Fruit fly (Drosophila melanogaster) whole organism, embryonic: ENCODE data around the gene His3.3B.

Experiments used
- Antp ChIP-seq: fragments of 200-800 bp; sonication (Bioruptor generic); optimal IDR thresholded peaks from 3 replicates; lab custom pipeline; 2016; ENCODE audit warnings: missing biosample characterization, missing genetic modification characterization
- B-H2 ChIP-seq: fragments of 200-800 bp; sonication (Bioruptor generic); optimal IDR thresholded peaks from 2 replicates; lab custom pipeline; 2018; ENCODE audit warnings: missing biosample characterization, mild to moderate bottlenecking, missing genetic modification characterization
- CG10366 ChIP-seq: fragments of 200-800 bp; sonication (Bioruptor generic); IDR thresholded peaks from 2 replicates; pipeline ENCODE4 v1.3.6; 2022; ENCODE audit warnings: missing biosample characterization, missing genetic modification characterization
- CG10654 ChIP-seq: fragments of 200-800 bp; sonication (Bioruptor generic); optimal IDR thresholded peaks from 2 replicates; lab custom pipeline; 2016; ENCODE audit warnings: missing biosample characterization, missing genetic modification characterization
- CG10979 ChIP-seq: fragments of 200-800 bp; sonication (Bioruptor generic); optimal IDR thresholded peaks from 2 replicates; lab custom pipeline; 2018; ENCODE audit warnings: missing biosample characterization, mild to moderate bottlenecking, missing genetic modification characterization, moderate library complexity
- CG11085 ChIP-seq: fragments of 200-800 bp; sonication (Bioruptor generic); IDR thresholded peaks from 2 replicates; pipeline ENCODE4 v1.3.6; 2022; ENCODE audit warnings: missing biosample characterization, missing genetic modification characterization
- CG11398 ChIP-seq: fragments of 200-800 bp; sonication (Bioruptor generic); optimal IDR thresholded peaks from 2 replicates; lab custom pipeline; 2016; ENCODE audit warnings: missing biosample characterization, missing genetic modification characterization
- CG12219 ChIP-seq: fragments of 200-800 bp; sonication (Bioruptor generic); optimal IDR thresholded peaks from 3 replicates; lab custom pipeline; 2018; ENCODE audit warnings: missing biosample characterization, mild to moderate bottlenecking, missing genetic modification characterization
- CG12299 ChIP-seq: fragments of 200-800 bp; sonication (Bioruptor generic); optimal IDR thresholded peaks from 2 replicates; lab custom pipeline; 2018; ENCODE audit warnings: missing biosample characterization, mild to moderate bottlenecking, missing genetic modification characterization
- CG15073 ChIP-seq: fragments of 200-800 bp; sonication (Bioruptor generic); optimal IDR thresholded peaks from 2 replicates; lab custom pipeline; 2016; ENCODE audit warnings: missing biosample characterization, missing genetic modification characterization
- CG18262 ChIP-seq: fragments of 200-800 bp; optimal IDR thresholded peaks from 3 replicates; lab custom pipeline; 2019; ENCODE audit warnings: missing biosample characterization, mild to moderate bottlenecking, missing genetic modification characterization, moderate library complexity
- CG31224 ChIP-seq: fragments of 200-800 bp; sonication (Bioruptor generic); IDR thresholded peaks from 2 replicates; pipeline ENCODE4 v1.3.6; 2022; ENCODE audit warnings: missing biosample characterization, missing genetic modification characterization
- CG32532 ChIP-seq: fragments of 200-800 bp; sonication (Bioruptor generic); IDR thresholded peaks from 2 replicates; pipeline ENCODE4 v1.3.6; 2022; ENCODE audit warnings: missing biosample characterization, missing genetic modification characterization
- CG32767 ChIP-seq: fragments of 200-800 bp; sonication (Bioruptor generic); IDR thresholded peaks from 2 replicates; pipeline ENCODE4 v1.3.6; 2022; ENCODE audit warnings: missing biosample characterization, missing genetic modification characterization
- CG3407 ChIP-seq: fragments of 200-800 bp; sonication (Bioruptor generic); optimal IDR thresholded peaks from 2 replicates; lab custom pipeline; 2018; ENCODE audit warnings: missing biosample characterization, mild to moderate bottlenecking, missing genetic modification characterization
- CG3726 ChIP-seq: fragments of 200-800 bp; sonication (Bioruptor generic); IDR thresholded peaks from 3 replicates; pipeline ENCODE4, ENCODE4 v1.3.6; 2022; ENCODE audit warnings: missing biosample characterization, missing genetic modification characterization
- CG4404 ChIP-seq: fragments of 200-800 bp; sonication (Bioruptor generic); IDR thresholded peaks from 2 replicates; pipeline ENCODE4 v1.3.6; 2022; ENCODE audit warnings: missing biosample characterization, missing genetic modification characterization
- CG4707 ChIP-seq: fragments of 200-800 bp; sonication (Bioruptor generic); optimal IDR thresholded peaks from 2 replicates; lab custom pipeline; 2018; ENCODE audit warnings: missing biosample characterization, mild to moderate bottlenecking, missing genetic modification characterization, moderate library complexity
- CG6175 ChIP-seq: fragments of 200-800 bp; sonication (Bioruptor generic); IDR thresholded peaks from 3 replicates; pipeline ENCODE4 v1.3.6; 2022; ENCODE audit warnings: missing biosample characterization, missing genetic modification characterization
- CG7786 ChIP-seq: fragments of 200-800 bp; sonication (Bioruptor generic); optimal IDR thresholded peaks from 2 replicates; lab custom pipeline; 2016; ENCODE audit warnings: missing biosample characterization, missing genetic modification characterization
- CG7839 ChIP-seq: fragments of 200-800 bp; sonication (Bioruptor generic); optimal IDR thresholded peaks from 3 replicates; lab custom pipeline; 2018; ENCODE audit warnings: missing biosample characterization, mild to moderate bottlenecking, missing genetic modification characterization, moderate library complexity
- CkIIα-i1 ChIP-seq: fragments of 200-800 bp; sonication (Bioruptor generic); IDR thresholded peaks from 2 replicates; pipeline ENCODE4 v1.3.6; 2022; ENCODE audit warnings: missing biosample characterization, missing genetic modification characterization
- Doc2 ChIP-seq: fragments of 200-800 bp; sonication (Bioruptor generic); IDR thresholded peaks from 2 replicates; pipeline ENCODE4 v1.3.6; 2022; ENCODE audit warnings: missing biosample characterization, missing genetic modification characterization
- HLH54F ChIP-seq: fragments of 200-800 bp; sonication (Bioruptor generic); optimal IDR thresholded peaks from 3 replicates; lab custom pipeline; 2016; ENCODE audit warnings: missing biosample characterization, missing genetic modification characterization
- Med ChIP-seq: fragments of 200-800 bp; sonication (Bioruptor generic); peaks from one replicate; lab custom pipeline; 2016; ENCODE audit warnings: missing biosample characterization, missing genetic modification characterization, mild to moderate bottlenecking, inconsistent platforms, moderate library complexity
- NfI ChIP-seq: fragments of 200-800 bp; sonication (Bioruptor generic); optimal IDR thresholded peaks from 3 replicates; lab custom pipeline; 2018; ENCODE audit warnings: missing biosample characterization, mild to moderate bottlenecking, missing genetic modification characterization, moderate library complexity
- Poxn ChIP-seq: fragments of 200-800 bp; sonication (Bioruptor generic); IDR thresholded peaks from 2 replicates; pipeline ENCODE4 v1.3.6; 2022; ENCODE audit warnings: missing biosample characterization, missing genetic modification characterization
- Ptx1 ChIP-seq: fragments of 200-800 bp; sonication (Bioruptor generic); IDR thresholded peaks from 2 replicates; pipeline ENCODE4 v1.3.6; 2022; ENCODE audit warnings: missing biosample characterization, missing genetic modification characterization
- Rx ChIP-seq: fragments of 200-800 bp; sonication (Bioruptor generic); IDR thresholded peaks from 2 replicates; pipeline ENCODE4 v1.3.6; 2022; ENCODE audit warnings: missing biosample characterization, missing genetic modification characterization
- Sry-β ChIP-seq: fragments of 200-800 bp; sonication (Bioruptor generic); optimal IDR thresholded peaks from 2 replicates; lab custom pipeline; 2018; ENCODE audit warnings: missing biosample characterization, mild to moderate bottlenecking, missing genetic modification characterization, moderate library complexity
- Stat92E ChIP-seq, 3 experiments: fragments of >200 bp in 2 of 3; fragments of 200-800 bp in 1 of 3; sonication (Bioruptor generic) in 1 of 3; optimal IDR thresholded peaks; 2 replicates each; lab custom pipeline; 2017 to 2019; ENCODE audit warnings: missing biosample characterization in 3 of 3, missing genetic modification characterization in 3 of 3, mild to moderate bottlenecking in 1 of 3, moderate library complexity in 1 of 3
- Vsx1 ChIP-seq: fragments of 200-800 bp; sonication (Bioruptor generic); optimal IDR thresholded peaks from 2 replicates; lab custom pipeline; 2017; ENCODE audit warnings: missing biosample characterization, mild to moderate bottlenecking, missing genetic modification characterization, missing genetic modification reagents
- Xbp1 ChIP-seq: fragments of 200-800 bp; sonication (Bioruptor generic); optimal IDR thresholded peaks from 3 replicates; lab custom pipeline; 2016; ENCODE audit warnings: missing biosample characterization, mild to moderate bottlenecking, missing genetic modification characterization
- br ChIP-seq: fragments of >200 bp; optimal IDR thresholded peaks from 2 replicates; lab custom pipeline; 2017
- dati ChIP-seq: fragments of 200-800 bp; sonication (Bioruptor generic); IDR thresholded peaks from 2 replicates; pipeline ENCODE4 v1.3.6; 2022; ENCODE audit warnings: missing biosample characterization, missing genetic modification characterization
- fd64A ChIP-seq: fragments of 200-800 bp; sonication (Bioruptor generic); optimal IDR thresholded peaks from 3 replicates; lab custom pipeline; 2018; ENCODE audit warnings: missing biosample characterization, mild to moderate bottlenecking, missing genetic modification characterization
- gsb ChIP-seq: fragments of 200-800 bp; sonication (Bioruptor generic); IDR thresholded peaks from 2 replicates; pipeline ENCODE4 v1.3.6; 2022; ENCODE audit warnings: missing biosample characterization, missing genetic modification characterization
- h ChIP-seq: fragments of >200 bp; optimal IDR thresholded peaks from 2 replicates; lab custom pipeline; 2017
- hb ChIP-seq: fragments of 200-800 bp; sonication (Bioruptor generic); IDR thresholded peaks from 3 replicates; pipeline ENCODE4 v1.3.6; 2022; ENCODE audit warnings: missing biosample characterization, missing genetic modification characterization; ENCODE audit not compliant: partially characterized antibody
- hbn ChIP-seq: fragments of 200-800 bp; sonication (Bioruptor generic); IDR thresholded peaks from 2 replicates; pipeline ENCODE4 v1.3.6; 2022; ENCODE audit warnings: missing biosample characterization, missing genetic modification characterization; ENCODE audit not compliant: partially characterized antibody
- insv ChIP-seq, 2 experiments: fragments of 200-800 bp; sonication (Bioruptor generic); optimal IDR thresholded peaks; 3 replicates each; lab custom pipeline; 2016 to 2018; ENCODE audit warnings: missing biosample characterization in 2 of 2, missing genetic modification characterization in 2 of 2
- jumu ChIP-seq: fragments of 200-800 bp; sonication (Bioruptor generic); optimal IDR thresholded peaks from 3 replicates; lab custom pipeline; 2016; ENCODE audit warnings: missing biosample characterization, missing genetic modification characterization
- nau ChIP-seq: fragments of 200-800 bp; sonication (Bioruptor generic); optimal IDR thresholded peaks from 3 replicates; lab custom pipeline; 2017; ENCODE audit warnings: missing biosample characterization, mild to moderate bottlenecking, missing genetic modification characterization, missing genetic modification reagents
- nerfin-1 ChIP-seq: fragments of 200-800 bp; sonication (Bioruptor generic); optimal IDR thresholded peaks from 3 replicates; lab custom pipeline; 2019; ENCODE audit warnings: missing biosample characterization, mild to moderate bottlenecking, missing genetic modification characterization, moderate library complexity
- peb ChIP-seq: fragments of 200-800 bp; sonication (Bioruptor generic); IDR thresholded peaks from 2 replicates; pipeline ENCODE4 v1.3.6; 2022; ENCODE audit warnings: missing biosample characterization, missing genetic modification characterization
- pzg ChIP-seq: fragments of 200-800 bp; sonication (Bioruptor generic); optimal IDR thresholded peaks from 3 replicates; lab custom pipeline; 2018; ENCODE audit warnings: missing biosample characterization, mild to moderate bottlenecking, missing genetic modification characterization, moderate library complexity
- sc ChIP-seq, 3 experiments: fragments of >200 bp in 2 of 3; fragments of 200-800 bp in 1 of 3; sonication (Bioruptor generic) in 1 of 3; optimal IDR thresholded peaks; 2 replicates in 2 of 3; 3 replicates in 1 of 3; lab custom pipeline; 2017; ENCODE audit warnings: mild to moderate bottlenecking in 1 of 3, missing biosample characterization in 1 of 3, missing genetic modification characterization in 1 of 3, missing genetic modification reagents in 1 of 3
- ttk ChIP-seq: fragments of 200-800 bp; sonication (Bioruptor generic); IDR thresholded peaks from 2 replicates; pipeline ENCODE4 v2.1.2; 2022; ENCODE audit warnings: missing biosample characterization, missing genetic modification characterization
- tx ChIP-seq: fragments of 200-800 bp; sonication (Bioruptor generic); optimal IDR thresholded peaks from 2 replicates; lab custom pipeline; 2016; ENCODE audit warnings: missing biosample characterization, missing genetic modification characterization
- vfl ChIP-seq: fragments of 200-800 bp; sonication (Bioruptor generic); optimal IDR thresholded peaks from 2 replicates; lab custom pipeline; 2016; ENCODE audit warnings: missing biosample characterization, missing genetic modification characterization
- wdn ChIP-seq: fragments of 200-800 bp; sonication (Bioruptor generic); IDR thresholded peaks from 2 replicates; pipeline ENCODE4 v1.3.6; 2022; ENCODE audit warnings: missing biosample characterization, missing genetic modification characterization

The His3.3B gene

DNA sequence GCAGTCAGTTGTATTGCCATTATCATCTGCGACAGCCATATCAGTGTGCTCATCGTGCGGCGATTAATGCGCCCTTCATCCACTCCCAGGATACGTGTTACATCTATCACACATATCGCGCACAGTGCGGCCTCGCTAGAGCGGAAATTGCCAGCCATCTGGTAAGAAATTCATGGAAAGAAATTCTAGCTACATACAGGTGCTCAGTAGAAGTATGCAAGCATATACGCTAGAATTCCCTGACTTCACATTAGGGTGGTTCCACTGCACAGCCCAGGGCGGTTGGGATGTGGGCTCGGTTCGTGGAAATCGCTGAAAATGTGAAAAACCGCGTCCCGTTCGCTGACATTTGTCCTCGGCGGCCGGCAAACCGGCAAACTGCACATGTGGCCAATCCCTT lies 15.2 kb downstream of the His3.3B start (continued):
- TF ChIP-seq insv (GFP tag; optimal IDR thresholded peaks at IDR 0.05; lab: Kevin White, UChicago) (peak in 1 of 2 experiments; percentile 21), CG10979 (peak; percentile 76), CG3407 (peak; percentile 63), NfI (GFP tag; lab: Kevin White, UChicago) (peak; percentile 59), Ptx1 (peak; percentile 85), Sry-β (GFP tag; lab: Kevin White, UChicago) (no peak), CG10366 (GFP tag; lab: Robert Waterston, UW) (peak; percentile 81), CG7786 (peak; percentile 76), CG3726 (GFP tag; lab: Robert Waterston, UW) (peak; percentile 80; the same call in 2 of the 3 replicates), CG18262 (tag; lab: Kevin White, UChicago) (peak; percentile 75), nau (GFP tag; lab: Kevin White, UChicago) (no peak), CG32532 (GFP tag; lab: Robert Waterston, UW) (peak; percentile 84), dati (GFP tag; lab: Robert Waterston, UW) (peak; percentile 67), CG4707 (peak; percentile 45), CG15073 (no peak), CG12219 (GFP tag; lab: Kevin White, UChicago) (peak; percentile 78), pzg (GFP tag; lab: Kevin White, UChicago) (peak; percentile 10), br (lab: Kevin White, UChicago) (no peak), CG7839 (tag; lab: Kevin White, UChicago) (peak; percentile 51), wdn (GFP tag; lab: Robert Waterston, UW) (peak; percentile 58; the same call in 1 of the 2 replicates), CG10654 (peak; percentile 64), CG11085 (peak; percentile 75), HLH54F (peak; percentile 51), CG4404 (GFP tag; lab: Robert Waterston, UW) (peak; percentile 85), B-H2 (GFP tag; lab: Kevin White, UChicago) (no peak), CG11398 (GFP tag; lab: Kevin White, UChicago) (peak; percentile 53), jumu (GFP tag; lab: Kevin White, UChicago) (peak; percentile 65), hb (GFP tag; lab: Robert Waterston, UW) (0 out of 3 replicates have a peak, but pooled peaks have one; percentile 24), Vsx1 (GFP tag; lab: Kevin White, UChicago) (no peak), Poxn (GFP tag; lab: Robert Waterston, UW) (no peak), CG12299 (tag; lab: Kevin White, UChicago) (peak; percentile 53), fd64A (GFP tag; lab: Kevin White, UChicago) (peak; percentile 56), CkIIα-i1 (GFP tag; lab: Robert Waterston, UW) (no peak), tx (peak; percentile 9), Doc2 (GFP tag; lab: Robert Waterston, UW) (no peak), Med (peak; percentile 96), gsb (GFP tag; lab: Robert Waterston, UW) (peak; percentile 60), CG32767 (GFP tag; lab: Robert Waterston, UW) (peak; percentile 70), h (lab: Kevin White, UChicago) (no peak), Rx (GFP tag; lab: Robert Waterston, UW) (peak; percentile 70), sc (optimal IDR thresholded peaks at IDR 0.05; lab: Kevin White, UChicago) (no peak), sc (GFP tag; optimal IDR thresholded peaks at IDR 0.05; lab: Kevin White, UChicago) (peak; percentile 40), ttk (GFP tag; lab: Robert Waterston, UW) (peak; percentile 83), CG6175 (GFP tag; lab: Robert Waterston, UW) (peak; percentile 71; the same call in 1 of the 3 replicates), Antp (GFP tag; lab: Kevin White, UChicago) (peak; percentile 86), Xbp1 (GFP tag; lab: Kevin White, UChicago) (peak; percentile 79), vfl (peak; percentile 46), Stat92E (GFP tag; optimal IDR thresholded peaks at IDR 0.05; lab: Kevin White, UChicago) (no peak), CG31224 (GFP tag; lab: Robert Waterston, UW) (peak; percentile 62; the same call in 1 of the 2 replicates), hbn (GFP tag; lab: Robert Waterston, UW) (no peak), peb (GFP tag; lab: Robert Waterston, UW) (peak; percentile 77), nerfin-1 (tag; lab: Kevin White, UChicago) (peak; percentile 93)
